Worm (Caenorhabditis elegans): ENCODE data around the gene pmk-1.

The pmk-1 gene

DNA sequence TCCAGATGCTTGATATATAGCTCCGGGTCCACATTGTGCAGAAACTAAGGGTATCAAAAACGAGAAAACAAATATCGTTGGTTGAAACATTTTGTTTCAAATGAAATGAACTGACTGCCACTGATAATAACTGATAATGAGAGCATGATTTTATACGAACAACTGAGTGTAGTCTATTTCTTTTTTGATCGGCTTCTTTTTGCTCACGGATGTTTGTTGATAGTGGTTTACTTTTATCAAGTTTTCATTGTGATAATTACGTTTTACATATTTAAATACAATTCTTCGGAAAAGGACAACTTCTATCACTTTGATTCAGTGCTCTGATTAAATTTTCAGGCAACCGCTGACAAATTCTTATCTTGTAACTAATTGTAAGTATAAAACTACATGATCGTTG lies 15.1 kb downstream of the pmk-1 start, which contains the start of gene clec-51 (continued):
- TF ChIP-seq jun-1 (tag; optimal IDR thresholded peaks at IDR 0.05) (peak; percentile 47), R02D3.7 (tag; optimal IDR thresholded peaks at IDR 0.05) (no peak), nhr-43 (tag; optimal IDR thresholded peaks at IDR 0.05; ENCODE audit: poor library complexity, severe bottlenecking) (no peak), elt-1 (tag; optimal IDR thresholded peaks at IDR 0.05) (no peak), nhr-77 (tag; optimal IDR thresholded peaks at IDR 0.05) (no peak)

DNA sequence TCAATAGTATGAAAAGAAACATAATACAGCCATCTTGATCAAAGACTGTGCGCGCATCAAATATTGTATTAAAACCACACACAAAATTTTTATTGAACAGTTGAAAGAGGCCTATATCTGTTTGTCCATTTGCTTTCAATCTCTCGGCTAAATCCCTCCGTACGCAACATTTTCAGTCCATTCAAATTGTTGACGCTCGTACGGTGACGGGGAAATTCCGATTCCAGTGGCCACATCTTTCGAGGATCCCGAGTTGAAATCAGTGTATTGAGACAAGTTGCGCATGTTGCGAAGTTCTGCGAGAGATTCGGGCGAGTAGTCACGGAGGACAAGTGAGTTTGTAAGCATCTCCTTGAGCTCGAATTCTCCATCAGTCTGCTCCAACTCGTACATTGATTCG lies 15.9 kb downstream of the pmk-1 start:
- TF ChIP-seq elt-1 (tag; optimal IDR thresholded peaks at IDR 0.05) (no peak), R02D3.7 (tag; optimal IDR thresholded peaks at IDR 0.05) (no peak), mml-1 (tag; optimal IDR thresholded peaks at IDR 0.05) (no peak), ceh-82 (tag; optimal IDR thresholded peaks at IDR 0.05) (no peak), mdl-1 (tag; optimal IDR thresholded peaks at IDR 0.05) (no peak), ztf-11 (tag; optimal IDR thresholded peaks at IDR 0.05) (no peak), nhr-237 (tag; optimal IDR thresholded peaks at IDR 0.05) (no peak), egl-27 (tag; optimal IDR thresholded peaks at IDR 0.05) (no peak), fkh-10 (GFP tag; optimal IDR thresholded peaks at IDR 0.05) (no peak), tbx-2 (tag; optimal IDR thresholded peaks at IDR 0.05) (no peak), nhr-11 (tag; optimal IDR thresholded peaks at IDR 0.05) (no peak), nhr-76 (tag; optimal IDR thresholded peaks at IDR 0.05) (no peak), fkh-2 (tag; optimal IDR thresholded peaks at IDR 0.05) (no peak), nhr-67 (tag; optimal IDR thresholded peaks at IDR 0.05) (no peak), zag-1 (tag; optimal IDR thresholded peaks at IDR 0.05) (no peak), nhr-25 (tag; optimal IDR thresholded peaks at IDR 0.05) (no peak), ceh-9 (tag; optimal IDR thresholded peaks at IDR 0.05) (no peak), elt-2 (tag; optimal IDR thresholded peaks at IDR 0.05) (no peak), ceh-28 (tag; optimal IDR thresholded peaks at IDR 0.05) (no peak), skn-1 (tag; optimal IDR thresholded peaks at IDR 0.05) (no peak)

DNA sequence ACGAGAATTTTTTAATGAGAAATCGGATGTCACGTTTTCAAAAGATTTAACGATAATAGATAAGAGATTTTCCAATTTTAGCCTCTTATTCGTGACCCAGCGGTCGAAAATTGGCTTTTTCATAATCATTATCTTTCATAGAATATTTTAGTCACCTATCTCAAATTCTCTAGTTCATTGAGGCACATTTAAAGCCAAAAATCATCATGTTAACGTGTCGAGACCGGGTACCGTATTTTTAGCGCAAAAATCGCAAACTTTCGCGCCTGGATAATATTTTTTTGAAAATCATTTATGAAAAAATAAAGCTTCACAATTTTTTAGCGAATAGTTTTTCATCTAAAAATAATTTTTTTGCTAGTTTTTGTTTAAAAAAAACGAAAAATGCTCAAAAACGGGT lies 17.4 kb downstream of the pmk-1 start, which contains the start of gene B0218.7:
TSS of gene B0218.7 (minus strand) at position 101 of the 400 bp plus-strand sequence.
- no peak for TF ChIP-seq lsy-12 (tag; optimal IDR thresholded peaks at IDR 0.05)
- TF ChIP-seq R02D3.7 (tag; optimal IDR thresholded peaks at IDR 0.05): no peak
- TF ChIP-seq hmg-11 (tag; optimal IDR thresholded peaks at IDR 0.05): no peak
- TF ChIP-seq nfya-1 (tag; optimal IDR thresholded peaks at IDR 0.05; ENCODE audit: insufficient read depth): no peak
- TF ChIP-seq aly-2 (tag; optimal IDR thresholded peaks at IDR 0.05): no peak
- no peak for TF ChIP-seq nhr-12 (tag; optimal IDR thresholded peaks at IDR 0.05)
- no peak for TF ChIP-seq ama-1 (optimal IDR thresholded peaks at IDR 0.05)
- TF ChIP-seq egl-5 (tag; optimal IDR thresholded peaks at IDR 0.05): no peak
- TF ChIP-seq nhr-23 (tag; optimal IDR thresholded peaks at IDR 0.05): no peak
- TF ChIP-seq egl-27 (tag; optimal IDR thresholded peaks at IDR 0.05): no peak
- no peak for TF ChIP-seq nhr-67 (tag; optimal IDR thresholded peaks at IDR 0.05)
- TF ChIP-seq zag-1 (tag; optimal IDR thresholded peaks at IDR 0.05): no peak
- no peak for TF ChIP-seq elt-1 (tag; optimal IDR thresholded peaks at IDR 0.05)
- no peak for TF ChIP-seq nhr-25 (tag; optimal IDR thresholded peaks at IDR 0.05)
- no peak for TF ChIP-seq nhr-11 (tag; optimal IDR thresholded peaks at IDR 0.05)

DNA sequence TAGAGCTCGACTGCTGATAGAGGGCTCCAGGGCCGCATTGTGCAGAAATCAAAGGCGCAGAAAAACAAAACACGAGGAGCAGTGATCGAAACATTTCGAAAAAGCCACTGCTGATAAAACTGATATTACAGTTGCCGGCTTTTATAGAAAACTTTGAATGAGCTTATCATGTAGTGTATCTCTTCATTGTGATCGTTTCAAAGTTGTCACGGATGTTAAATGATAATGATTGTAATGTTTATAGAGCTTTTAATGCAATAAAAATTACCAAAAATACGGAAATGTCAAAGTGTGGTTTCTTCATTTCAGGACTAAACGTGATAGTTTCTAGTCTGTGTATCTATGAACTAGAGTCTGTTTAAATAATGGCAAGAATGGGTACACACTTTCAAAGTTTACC lies 20.1 kb downstream of the pmk-1 start, which contains the start of gene clec-52:
TSS of gene clec-52 (minus strand) at position 101 of the 400 bp plus-strand sequence.
- TF ChIP-seq nhr-77 (tag; optimal IDR thresholded peaks at IDR 0.05) (no peak), elt-2 (tag; optimal IDR thresholded peaks at IDR 0.05) (peak; percentile 23)

DNA sequence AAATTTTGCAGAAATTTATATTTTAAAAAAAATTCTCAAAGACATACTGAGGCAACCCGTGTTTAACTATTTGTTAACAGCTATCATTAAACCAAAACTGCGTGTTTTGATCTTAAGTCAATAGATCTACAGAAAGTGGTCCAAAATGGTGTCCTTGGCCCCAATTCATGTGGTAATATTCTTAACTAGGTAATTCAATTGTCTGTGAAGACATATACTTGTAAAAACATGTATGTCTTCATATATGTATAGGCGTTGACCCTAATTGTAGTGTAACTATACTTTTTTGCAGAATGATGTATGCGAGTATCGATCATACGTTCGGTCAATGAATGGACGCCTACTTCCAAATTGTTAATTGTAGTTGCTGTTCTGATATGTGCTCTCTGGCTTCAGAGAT lies 21.1 kb downstream of the pmk-1 start, which contains the start of gene C07G1.15:
TSS of gene C07G1.15 (plus strand) at position 301 of the 400 bp plus-strand sequence.
- no peak for TF ChIP-seq ztf-11 (tag; optimal IDR thresholded peaks at IDR 0.05)
- no peak for TF ChIP-seq ceh-9 (tag; optimal IDR thresholded peaks at IDR 0.05)
- TF ChIP-seq snpc-4 (tag; optimal IDR thresholded peaks at IDR 0.05): no peak
- TF ChIP-seq nhr-77 (tag; optimal IDR thresholded peaks at IDR 0.05): no peak
- TF ChIP-seq fos-1 (tag; optimal IDR thresholded peaks at IDR 0.05): no peak
- no peak for TF ChIP-seq lin-15B (tag; optimal IDR thresholded peaks at IDR 0.05)
- TF ChIP-seq R02D3.7 (tag; optimal IDR thresholded peaks at IDR 0.05): no peak
- no peak for TF ChIP-seq pqm-1 (tag; optimal IDR thresholded peaks at IDR 0.05)
- no peak for TF ChIP-seq ZK546.5 (tag; optimal IDR thresholded peaks at IDR 0.05)
- no peak for TF ChIP-seq jun-1 (tag; optimal IDR thresholded peaks at IDR 0.05)
- TF ChIP-seq unc-62 (GFP tag; optimal IDR thresholded peaks at IDR 0.05): no peak

Measured in whole organism, L3 larva.